Fruit fly (Drosophila melanogaster): ENCODE results near the gene Cht11.

Cht11 gene

dm6 chrX:6861523-6862077 lies 12.3 kb upstream of the Cht11 start (continued):
- TF ChIP-seq fd64A (GFP tag; optimal IDR thresholded peaks at IDR 0.05) = no peak
- TF ChIP-seq pb (GFP tag; optimal IDR thresholded peaks at IDR 0.05) = peak; percentile 20
- peak; percentile 79 for TF ChIP-seq Dip3 (GFP tag; optimal IDR thresholded peaks at IDR 0.05)
- no peak for TF ChIP-seq ro (GFP tag; IDR thresholded peaks at IDR 0.05)
- no peak for TF ChIP-seq Sin3A (optimal IDR thresholded peaks at IDR 0.05)
- TF ChIP-seq PHDP (tag; optimal IDR thresholded peaks at IDR 0.05) = peak; percentile 6
- no peak for TF ChIP-seq sima (GFP tag; optimal IDR thresholded peaks at IDR 0.05)
- TF ChIP-seq CG13123 (GFP tag; optimal IDR thresholded peaks at IDR 0.05) = no peak
- peak; percentile 54 for TF ChIP-seq lab (GFP tag; optimal IDR thresholded peaks at IDR 0.05)
- TF ChIP-seq aop (GFP tag; IDR thresholded peaks at IDR 0.05) = no peak
- TF ChIP-seq CG8359 (GFP tag; optimal IDR thresholded peaks at IDR 0.05; ENCODE audit: borderline replicate concordance) = no peak
- TF ChIP-seq wek (GFP tag; optimal IDR thresholded peaks at IDR 0.05) = no peak
- peak; percentile 46; the same call in 1 of the 2 replicates for TF ChIP-seq CG9215 (GFP tag; IDR thresholded peaks at IDR 0.05)
- TF ChIP-seq Hmx (GFP tag; optimal IDR thresholded peaks at IDR 0.05) = no peak
- no peak for TF ChIP-seq fru (optimal IDR thresholded peaks at IDR 0.05)
- TF ChIP-seq CG33557 (GFP tag; optimal IDR thresholded peaks at IDR 0.05) = no peak
- peak; percentile 66 for TF ChIP-seq CG32772 (GFP tag; IDR thresholded peaks at IDR 0.05)
- peak; percentile 41 for TF ChIP-seq CG6272 (GFP tag; IDR thresholded peaks at IDR 0.05)
- peak; percentile 63 for TF ChIP-seq CG6689 (GFP tag; IDR thresholded peaks at IDR 0.05)
- peak; percentile 75 for TF ChIP-seq nom (GFP tag; optimal IDR thresholded peaks at IDR 0.05)
- TF ChIP-seq oc (tag; optimal IDR thresholded peaks at IDR 0.05) = peak; percentile 77
- TF ChIP-seq CG10959 (GFP tag; IDR thresholded peaks at IDR 0.05) = peak; percentile 50
- TF ChIP-seq CG12942 (GFP tag; optimal IDR thresholded peaks at IDR 0.05) = no peak
- TF ChIP-seq az2 (GFP tag; optimal IDR thresholded peaks at IDR 0.05) = peak; percentile 17
- TF ChIP-seq tup (GFP tag; optimal IDR thresholded peaks at IDR 0.05) = no peak
- peak; percentile 8 for TF ChIP-seq YL-1 (GFP tag; optimal IDR thresholded peaks at IDR 0.05)
- peak; percentile 35; the same call in 1 of the 2 replicates for TF ChIP-seq hbn (GFP tag; IDR thresholded peaks at IDR 0.05; ENCODE audit: partially characterized antibody)
- no peak for TF ChIP-seq CG15696 (tag; optimal IDR thresholded peaks at IDR 0.05)
- TF ChIP-seq Side (GFP tag; optimal IDR thresholded peaks at IDR 0.05) = no peak
- no peak for TF ChIP-seq CG8944 (GFP tag; optimal IDR thresholded peaks at IDR 0.05)
- TF ChIP-seq nau (GFP tag; optimal IDR thresholded peaks at IDR 0.05) = no peak
- no peak for TF ChIP-seq ato (GFP tag; IDR thresholded peaks at IDR 0.05; ENCODE audit: partially characterized antibody)
- TF ChIP-seq ewg (GFP tag; optimal IDR thresholded peaks at IDR 0.05) = peak; percentile 16
- no peak for TF ChIP-seq Eip74EF (GFP tag; optimal IDR thresholded peaks at IDR 0.05)
- peak; percentile 18 for TF ChIP-seq BtbVII (GFP tag; optimal IDR thresholded peaks at IDR 0.05)
- TF ChIP-seq CG6854 (GFP tag; optimal IDR thresholded peaks at IDR 0.05) = peak; percentile 52
- TF ChIP-seq Dek (tag; optimal IDR thresholded peaks at IDR 0.05) = peak; percentile 67
- peak; percentile 93 for TF ChIP-seq CG13894 (tag; optimal IDR thresholded peaks at IDR 0.05)
- TF ChIP-seq cad (GFP tag; optimal IDR thresholded peaks at IDR 0.05) = no peak
- TF ChIP-seq fd96Cb (tag; optimal IDR thresholded peaks at IDR 0.05) = peak; percentile 42
- no peak for TF ChIP-seq ac (GFP tag; optimal IDR thresholded peaks at IDR 0.05)
- peak; percentile 69; the same call in 2 of the 3 replicates for TF ChIP-seq Dbx (GFP tag; IDR thresholded peaks at IDR 0.05)
- TF ChIP-seq Nf-YC (tag; optimal IDR thresholded peaks at IDR 0.05) = peak; percentile 66
- TF ChIP-seq CG15479 (GFP tag; optimal IDR thresholded peaks at IDR 0.05) = peak; percentile 94
- no peak for TF ChIP-seq CG17186 (GFP tag; optimal IDR thresholded peaks at IDR 0.05)
- no peak for TF ChIP-seq chn (GFP tag; optimal IDR thresholded peaks at IDR 0.05)
- no peak for TF ChIP-seq CG1647 (GFP tag; optimal IDR thresholded peaks at IDR 0.05)
- TF ChIP-seq CG32532 (GFP tag; IDR thresholded peaks at IDR 0.05) = peak; percentile 80
- no peak for TF ChIP-seq h (optimal IDR thresholded peaks at IDR 0.05)
- no peak for TF ChIP-seq CG30431 (GFP tag; optimal IDR thresholded peaks at IDR 0.05)
- TF ChIP-seq disco-r (GFP tag; optimal IDR thresholded peaks at IDR 0.05) = no peak
